Fruit fly (Drosophila melanogaster): ENCODE measurements around the gene Kcmf1.

The Kcmf1 gene

DNA sequence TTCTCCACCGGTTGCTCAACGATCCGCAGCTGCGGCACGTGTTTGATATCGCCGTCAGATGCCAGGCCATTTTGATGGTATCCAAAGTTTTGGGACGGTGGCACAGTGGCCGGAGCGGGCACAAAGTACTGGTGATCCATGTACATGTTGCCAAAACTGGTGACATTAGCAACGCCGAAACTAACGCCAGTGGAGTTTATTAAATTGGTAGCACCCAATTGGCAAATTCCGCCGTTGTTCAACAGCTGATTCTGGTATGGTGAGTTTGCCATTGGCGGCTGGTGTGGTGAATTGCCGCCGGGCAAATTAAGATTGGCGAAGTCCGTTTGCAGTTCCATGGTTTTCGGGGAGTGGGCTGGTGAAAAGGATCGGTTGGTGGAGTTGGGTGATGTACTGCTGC is 32.2 kb upstream of the Kcmf1 start (continued):
- TF ChIP-seq C15 (GFP tag; IDR thresholded peaks at IDR 0.05) (no peak), p53 (GFP tag; optimal IDR thresholded peaks at IDR 0.05) (no peak), nerfin-1 (tag; optimal IDR thresholded peaks at IDR 0.05) (peak; percentile 67), HmgZ (tag; optimal IDR thresholded peaks at IDR 0.05) (no peak), Hmx (GFP tag; optimal IDR thresholded peaks at IDR 0.05) (no peak), slou (GFP tag; optimal IDR thresholded peaks at IDR 0.05) (no peak), CG17385 (GFP tag; optimal IDR thresholded peaks at IDR 0.05) (no peak), Vsx1 (GFP tag; optimal IDR thresholded peaks at IDR 0.05) (no peak), vnd (GFP tag; IDR thresholded peaks at IDR 0.05; ENCODE audit: partially characterized antibody) (no peak), klu (GFP tag; IDR thresholded peaks at IDR 0.05) (no peak), wdn (GFP tag; IDR thresholded peaks at IDR 0.05) (no peak), Asciz (GFP tag; optimal IDR thresholded peaks at IDR 0.05) (no peak), CG3407 (GFP tag; optimal IDR thresholded peaks at IDR 0.05) (no peak), CG4730 (GFP tag; IDR thresholded peaks at IDR 0.05) (no peak), ems (GFP tag; optimal IDR thresholded peaks at IDR 0.05) (no peak), Elba2 (GFP tag; optimal IDR thresholded peaks at IDR 0.05) (peak; percentile 87)

DNA sequence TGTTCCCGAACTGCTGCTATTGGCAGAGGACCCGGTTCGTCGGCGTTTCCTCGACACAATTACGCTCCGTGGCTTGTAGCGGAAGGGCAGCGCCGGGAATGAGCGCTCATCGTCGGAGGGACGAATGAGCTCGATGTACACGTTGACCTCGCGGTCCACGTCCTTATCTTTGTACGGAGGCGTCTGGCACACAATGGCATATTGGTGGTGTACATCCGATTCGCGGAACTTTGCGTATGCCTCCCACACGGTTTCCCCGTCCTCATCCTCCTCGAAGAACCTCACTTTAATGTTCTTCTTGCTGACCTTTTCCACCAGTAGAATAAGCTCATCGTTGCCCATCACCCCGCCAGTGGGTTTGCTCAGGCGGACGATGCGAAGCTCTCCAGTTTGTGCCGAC is 31.0 kb upstream of the Kcmf1 start:
- no peak for TF ChIP-seq bab2 (GFP tag; optimal IDR thresholded peaks at IDR 0.05)
- TF ChIP-seq CG8478 (optimal IDR thresholded peaks at IDR 0.05): peak; percentile 14
- TF ChIP-seq Dbx (GFP tag; IDR thresholded peaks at IDR 0.05): 0 out of 3 replicates have a peak, but pooled peaks have one; percentile 20

DNA sequence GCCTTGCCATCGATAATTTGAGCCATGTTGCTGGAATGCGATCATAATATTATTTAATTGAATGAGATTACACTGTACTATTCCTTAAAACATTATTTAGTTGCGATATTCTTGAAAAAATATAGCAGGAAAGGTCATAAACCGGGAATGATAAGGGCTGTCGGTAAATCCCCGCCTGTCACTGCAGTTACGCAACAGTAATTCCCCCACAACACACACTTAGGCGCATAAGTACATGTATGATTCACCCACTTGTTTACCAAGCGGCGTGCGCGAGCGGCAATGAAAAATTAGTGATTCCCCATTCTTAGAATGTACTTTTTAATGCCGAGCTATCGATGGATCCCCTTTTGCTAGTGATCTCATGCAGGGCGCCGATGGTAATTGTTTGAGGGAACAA is 28.9 kb upstream of the Kcmf1 start:
- TF ChIP-seq Eip74EF (GFP tag; optimal IDR thresholded peaks at IDR 0.05) (no peak), CG33557 (GFP tag; optimal IDR thresholded peaks at IDR 0.05) (no peak), kah (GFP tag; optimal IDR thresholded peaks at IDR 0.05) (peak; percentile 50), sug (tag; optimal IDR thresholded peaks at IDR 0.05) (peak; percentile 25), sd (tag; optimal IDR thresholded peaks at IDR 0.05) (peak; percentile 46), Med (GFP tag) (peak; percentile 44), ap (GFP tag; IDR thresholded peaks at IDR 0.05) (no peak), cwo (GFP tag; optimal IDR thresholded peaks at IDR 0.05) (no peak), CG6854 (GFP tag; optimal IDR thresholded peaks at IDR 0.05) (no peak), btn (GFP tag; optimal IDR thresholded peaks at IDR 0.05) (no peak), Ada2b (GFP tag; IDR thresholded peaks at IDR 0.05) (no peak), pros (GFP tag; optimal IDR thresholded peaks at IDR 0.05) (no peak), Rfx (GFP tag; IDR thresholded peaks at IDR 0.05) (no peak), cg (GFP tag; optimal IDR thresholded peaks at IDR 0.05) (peak; percentile 2), NFAT (GFP tag; IDR thresholded peaks at IDR 0.05) (no peak), ci (GFP tag; IDR thresholded peaks at IDR 0.05) (no peak), tx (GFP tag; optimal IDR thresholded peaks at IDR 0.05) (no peak), CG6813 (GFP tag; optimal IDR thresholded peaks at IDR 0.05) (no peak), BEAF-32 (GFP tag; optimal IDR thresholded peaks at IDR 0.05) (peak; percentile 1), sob (GFP tag; IDR thresholded peaks at IDR 0.05) (no peak), sr (GFP tag; IDR thresholded peaks at IDR 0.05) (no peak), CG18599 (GFP tag; optimal IDR thresholded peaks at IDR 0.05) (no peak), stc (GFP tag; IDR thresholded peaks at IDR 0.05) (no peak), D19A (tag; optimal IDR thresholded peaks at IDR 0.05) (no peak), CG34376 (GFP tag; optimal IDR thresholded peaks at IDR 0.05) (peak; percentile 74), z (GFP tag; IDR thresholded peaks at IDR 0.05) (no peak), CG12769 (tag; optimal IDR thresholded peaks at IDR 0.05) (peak; percentile 36), run (tag; optimal IDR thresholded peaks at IDR 0.05) (no peak), row (GFP tag; IDR thresholded peaks at IDR 0.05) (no peak), dm (GFP tag; optimal IDR thresholded peaks at IDR 0.05) (no peak), pb (GFP tag; optimal IDR thresholded peaks at IDR 0.05) (no peak), pita (GFP tag; optimal IDR thresholded peaks at IDR 0.05) (no peak)
